Fruit fly (Drosophila melanogaster): ENCODE measurements around the gene CG7369.
A peak's percentile ranks its signal among the peaks of the same experiment; 100 is the strongest.

The CG7369 gene

dm6 chr3L:22717137-22717767, 24.3 kb upstream of the CG7369 start, which contains the start of the genes ArfGAP3 and CG32452 (continued):
- no peak for TF ChIP-seq disco-r (GFP tag; optimal IDR thresholded peaks at IDR 0.05)
- no peak for TF ChIP-seq odd (GFP tag; optimal IDR thresholded peaks at IDR 0.05)
- peak; percentile 67 for TF ChIP-seq hbn (GFP tag; IDR thresholded peaks at IDR 0.05; ENCODE audit: partially characterized antibody)
- no peak for TF ChIP-seq mld (GFP tag; IDR thresholded peaks at IDR 0.05; ENCODE audit: partially characterized antibody)
- TF ChIP-seq maf-S (GFP tag; optimal IDR thresholded peaks at IDR 0.05): no peak
- no peak for TF ChIP-seq CG4617 (GFP tag; optimal IDR thresholded peaks at IDR 0.05; ENCODE audit: borderline replicate concordance)
- TF ChIP-seq Bdp1 (GFP tag; optimal IDR thresholded peaks at IDR 0.05): peak; percentile 52
- TF ChIP-seq tna (GFP tag; IDR thresholded peaks at IDR 0.05; ENCODE audit: partially characterized antibody): no peak
- no peak for TF ChIP-seq gcm2 (GFP tag; optimal IDR thresholded peaks at IDR 0.05)
- peak; percentile 47; the same call in 1 of the 3 replicates for TF ChIP-seq CG11093 (GFP tag; IDR thresholded peaks at IDR 0.05)
- TF ChIP-seq CG10366 (GFP tag; IDR thresholded peaks at IDR 0.05): peak; percentile 63; the same call in 1 of the 2 replicates
- TF ChIP-seq danr (GFP tag; IDR thresholded peaks at IDR 0.05): 0 out of 2 replicates have a peak, but pooled peaks have one; percentile 27
- TF ChIP-seq gsb-n (tag; optimal IDR thresholded peaks at IDR 0.05): peak; percentile 68
- no peak for TF ChIP-seq CG14965 (GFP tag; optimal IDR thresholded peaks at IDR 0.05; ENCODE audit: borderline replicate concordance)
- TF ChIP-seq NfI (GFP tag; optimal IDR thresholded peaks at IDR 0.05): peak; percentile 67
- peak; percentile 56; the same call in 1 of the 2 replicates for TF ChIP-seq seq (GFP tag; IDR thresholded peaks at IDR 0.05)
- TF ChIP-seq da (GFP tag; optimal IDR thresholded peaks at IDR 0.05): peak; percentile 35
- 0 out of 2 replicates have a peak, but pooled peaks have one; percentile 37 for TF ChIP-seq gt (GFP tag; IDR thresholded peaks at IDR 0.05)
- TF ChIP-seq ken (GFP tag; IDR thresholded peaks at IDR 0.05): peak; percentile 58; the same call in 1 of the 3 replicates
- peak; percentile 68 for TF ChIP-seq Aef1 (GFP tag; IDR thresholded peaks at IDR 0.05)
- peak in 1 of 2 experiments; percentile 23 for TF ChIP-seq insv (GFP tag; optimal IDR thresholded peaks at IDR 0.05)
- TF ChIP-seq CG8388 (GFP tag; optimal IDR thresholded peaks at IDR 0.05): peak; percentile 57
- peak; percentile 77 for TF ChIP-seq slbo (GFP tag; IDR thresholded peaks at IDR 0.05)
- peak; percentile 24 for TF ChIP-seq CG8944 (GFP tag; optimal IDR thresholded peaks at IDR 0.05)
- no peak for TF ChIP-seq repo (GFP tag; optimal IDR thresholded peaks at IDR 0.05)
- TF ChIP-seq sqz (GFP tag; optimal IDR thresholded peaks at IDR 0.05): no peak
- peak; percentile 51 for TF ChIP-seq Dp (GFP tag; optimal IDR thresholded peaks at IDR 0.05)
- no peak for TF ChIP-seq dati (GFP tag; IDR thresholded peaks at IDR 0.05)
- 0 out of 2 replicates have a peak, but pooled peaks have one; percentile 36 for TF ChIP-seq wdn (GFP tag; IDR thresholded peaks at IDR 0.05)
- no peak for TF ChIP-seq CG7928 (GFP tag; optimal IDR thresholded peaks at IDR 0.05)
- TF ChIP-seq ab (GFP tag; optimal IDR thresholded peaks at IDR 0.05): no peak
- TF ChIP-seq CG14710 (tag; optimal IDR thresholded peaks at IDR 0.05): peak; percentile 84
- TF ChIP-seq CG30431 (GFP tag; optimal IDR thresholded peaks at IDR 0.05): peak; percentile 47
- peak; percentile 41 for TF ChIP-seq HmgD (GFP tag; optimal IDR thresholded peaks at IDR 0.05)
- no peak for TF ChIP-seq sima (GFP tag; optimal IDR thresholded peaks at IDR 0.05)
- peak; percentile 81 for TF ChIP-seq CG31441 (GFP tag; IDR thresholded peaks at IDR 0.05)
- TF ChIP-seq CG7987 (GFP tag; optimal IDR thresholded peaks at IDR 0.05): no peak
- TF ChIP-seq Oaz (GFP tag; IDR thresholded peaks at IDR 0.05): peak; percentile 70
- no peak for TF ChIP-seq sens-2 (GFP tag; IDR thresholded peaks at IDR 0.05)
- TF ChIP-seq CG9609 (GFP tag; optimal IDR thresholded peaks at IDR 0.05): peak; percentile 58
- TF ChIP-seq tup (GFP tag; optimal IDR thresholded peaks at IDR 0.05): no peak
- peak; percentile 58 for TF ChIP-seq CG17802 (tag; optimal IDR thresholded peaks at IDR 0.05)
- peak; percentile 61 for TF ChIP-seq BtbVII (GFP tag; optimal IDR thresholded peaks at IDR 0.05)
- no peak for TF ChIP-seq CG10321 (GFP tag; IDR thresholded peaks at IDR 0.05)
- peak; percentile 82 for TF ChIP-seq gem (tag; optimal IDR thresholded peaks at IDR 0.05)
- peak; percentile 79 for TF ChIP-seq CG2678 (tag; optimal IDR thresholded peaks at IDR 0.05)
- peak; percentile 59; the same call in 1 of the 2 replicates for TF ChIP-seq ranshi (GFP tag; IDR thresholded peaks at IDR 0.05)
- peak; percentile 74 for TF ChIP-seq CG10147 (GFP tag; optimal IDR thresholded peaks at IDR 0.05)
- TF ChIP-seq CG2120 (GFP tag; optimal IDR thresholded peaks at IDR 0.05): peak; percentile 82
- TF ChIP-seq slou (GFP tag; optimal IDR thresholded peaks at IDR 0.05): peak; percentile 53

Measured in whole organism, embryonic.